Worm (Caenorhabditis elegans) whole organism, young adult: ENCODE data around the gene F09A5.2.

Source experiments
- B0035.1 ChIP-seq: sonication (generic microtip); optimal IDR thresholded peaks from 2 replicates; lab custom pipeline; 2016; ENCODE audit warnings: missing genetic modification characterization, mild to moderate bottlenecking, missing compliant biosample characterization, missing genotype, missing genetic modification reagents
- B0261.1 ChIP-seq: sonication (generic microtip); optimal IDR thresholded peaks from 2 replicates; lab custom pipeline; 2016; ENCODE audit warnings: mild to moderate bottlenecking, missing genetic modification characterization, moderate library complexity, missing compliant biosample characterization
- F33H1.4 ChIP-seq: fragments of 200-800 bp; sonication (Bioruptor generic); IDR thresholded peaks from 2 replicates; pipeline ENCODE4 v1.3.6; 2022; ENCODE audit warnings: missing genetic modification reagents, missing genetic modification characterization, missing compliant biosample characterization
- F52B5.7 ChIP-seq: sonication (generic microtip); optimal IDR thresholded peaks from 2 replicates; lab custom pipeline; 2016; ENCODE audit warnings: mild to moderate bottlenecking, missing genetic modification characterization, missing compliant biosample characterization
- F57C9.4 ChIP-seq: sonication (generic microtip); optimal IDR thresholded peaks from 2 replicates; lab custom pipeline; 2017; ENCODE audit warnings: mild to moderate bottlenecking, missing genetic modification characterization, missing compliant biosample characterization
- K11D2.4 ChIP-seq: fragments of 200-800 bp; sonication (Bioruptor generic); IDR thresholded peaks from 2 replicates; pipeline ENCODE4 v1.3.6; 2022; ENCODE audit warnings: missing genetic modification reagents, missing genetic modification characterization, missing compliant biosample characterization
- Y53G8AR.9 ChIP-seq: fragments of 200-800 bp; sonication (Bioruptor generic); conservative IDR thresholded peaks from 2 replicates; pipeline ENCODE4 v1.3.6; 2022; ENCODE audit warnings: missing genetic modification reagents, missing genetic modification characterization, missing compliant biosample characterization
- Y56A3A.18 ChIP-seq: fragments of 200-800 bp; sonication (Bioruptor generic); IDR thresholded peaks from 2 replicates; pipeline ENCODE4 v1.3.6; 2022; ENCODE audit warnings: missing genetic modification reagents, missing genetic modification characterization, missing compliant biosample characterization
- akir-1 ChIP-seq: fragments of 200-800 bp; sonication (Bioruptor generic); optimal IDR thresholded peaks from 2 replicates; lab custom pipeline; 2018; ENCODE audit warnings: mild to moderate bottlenecking, missing genetic modification characterization, moderate library complexity, missing compliant biosample characterization
- aptf-2 ChIP-seq: fragments of 200-800 bp; sonication (Bioruptor generic); conservative IDR thresholded peaks from 2 replicates; pipeline ENCODE4 v1.3.6; 2022; ENCODE audit warnings: missing genetic modification reagents, missing genetic modification characterization, missing compliant biosample characterization
- athp-1 ChIP-seq: sonication (generic microtip); optimal IDR thresholded peaks from 2 replicates; lab custom pipeline; 2017; ENCODE audit warnings: mild to moderate bottlenecking, missing genetic modification characterization, missing compliant biosample characterization
- attf-3 ChIP-seq: fragments of 200-800 bp; sonication (Bioruptor generic); conservative IDR thresholded peaks from 2 replicates; pipeline ENCODE4 v1.3.6; 2022; ENCODE audit warnings: missing genetic modification reagents, missing genetic modification characterization, missing compliant biosample characterization
- ccch-3 ChIP-seq: fragments of 200-800 bp; sonication (Bioruptor generic); optimal IDR thresholded peaks from 2 replicates; lab custom pipeline; 2018; ENCODE audit warnings: mild to moderate bottlenecking, missing genetic modification characterization, missing compliant biosample characterization
- cebp-2 ChIP-seq: fragments of 200-800 bp; sonication (Bioruptor generic); IDR thresholded peaks from 2 replicates; pipeline ENCODE4 v1.3.6; 2022; ENCODE audit warnings: missing genetic modification characterization, missing compliant biosample characterization
- ceh-79 ChIP-seq: sonication (generic microtip); optimal IDR thresholded peaks from 2 replicates; lab custom pipeline; 2017; ENCODE audit warnings: mild to moderate bottlenecking, missing genetic modification characterization, missing compliant biosample characterization
- ceh-91 ChIP-seq: fragments of 200-800 bp; sonication (Bioruptor generic); IDR thresholded peaks from 2 replicates; pipeline ENCODE4 v1.3.6; 2022; ENCODE audit warnings: missing genetic modification reagents, missing genetic modification characterization, missing compliant biosample characterization
- chd-7 ChIP-seq: sonication (generic microtip); optimal IDR thresholded peaks from 2 replicates; lab custom pipeline; 2016; ENCODE audit warnings: mild to moderate bottlenecking, missing genetic modification characterization, moderate library complexity, missing compliant biosample characterization
- die-1 ChIP-seq: sonication (generic microtip); optimal IDR thresholded peaks from 2 replicates; lab custom pipeline; 2016; ENCODE audit warnings: missing genotype, mild to moderate bottlenecking, missing genetic modification characterization, missing compliant biosample characterization
- dox-1 ChIP-seq: fragments of 200-800 bp; sonication (Bioruptor generic); IDR thresholded peaks from 2 replicates; pipeline ENCODE4 v1.3.6; 2022; ENCODE audit warnings: missing genetic modification reagents, missing genetic modification characterization, missing compliant biosample characterization
- dpl-1 ChIP-seq: fragments of 150-350 bp; optimal IDR thresholded peaks from 2 replicates; lab custom pipeline; 2014; ENCODE audit warnings: missing biosample characterization, missing genetic modification reagents, missing genetic modification characterization
- efl-1 ChIP-seq: fragments of 150-350 bp; optimal IDR thresholded peaks from 2 replicates; lab custom pipeline; 2014; ENCODE audit warnings: missing biosample characterization, missing genetic modification reagents, missing genetic modification characterization
- egrh-3 ChIP-seq: fragments of 200-800 bp; sonication (Bioruptor generic); IDR thresholded peaks from 2 replicates; pipeline ENCODE4 v1.3.6; 2022; ENCODE audit warnings: missing genetic modification reagents, missing genetic modification characterization, missing compliant biosample characterization
- ets-4 ChIP-seq: fragments of 200-800 bp; sonication (Bioruptor generic); optimal IDR thresholded peaks from 2 replicates; lab custom pipeline; 2018; ENCODE audit warnings: mild to moderate bottlenecking, missing genetic modification characterization, missing compliant biosample characterization
- fkh-3 ChIP-seq: sonication (generic microtip); optimal IDR thresholded peaks from 2 replicates; lab custom pipeline; 2016; ENCODE audit warnings: mild to moderate bottlenecking, missing genetic modification characterization, missing compliant biosample characterization
- gei-17 ChIP-seq: fragments of 200-800 bp; sonication (Bioruptor generic); optimal IDR thresholded peaks from 2 replicates; lab custom pipeline; 2018; ENCODE audit warnings: mild to moderate bottlenecking, missing genetic modification characterization, missing compliant biosample characterization
- hlh-26 ChIP-seq: fragments of 200-800 bp; sonication (Bioruptor generic); conservative IDR thresholded peaks from 2 replicates; pipeline ENCODE4 v1.3.6; 2022; ENCODE audit warnings: missing genetic modification reagents, missing genetic modification characterization, missing compliant biosample characterization
- hmg-20 ChIP-seq: fragments of 200-800 bp; sonication (Bioruptor generic); IDR thresholded peaks from 2 replicates; pipeline ENCODE4 v1.3.6; 2022; ENCODE audit warnings: missing genetic modification reagents, missing genetic modification characterization, missing compliant biosample characterization
- hrde-1 ChIP-seq: sonication (generic microtip); optimal IDR thresholded peaks from 2 replicates; lab custom pipeline; 2016; ENCODE audit warnings: missing genetic modification characterization, mild to moderate bottlenecking, missing compliant biosample characterization, moderate library complexity, missing genotype, missing genetic modification reagents, borderline replicate concordance
- let-526 ChIP-seq: fragments of 200-800 bp; sonication (Bioruptor generic); IDR thresholded peaks from 2 replicates; pipeline ENCODE4 v1.3.6; 2022; ENCODE audit warnings: missing genetic modification reagents, missing genetic modification characterization, missing compliant biosample characterization
- lin-26 ChIP-seq: fragments of 200-800 bp; sonication (Bioruptor generic); IDR thresholded peaks from 2 replicates; pipeline ENCODE4 v1.3.6; 2022; ENCODE audit warnings: missing genetic modification reagents, missing genetic modification characterization, missing compliant biosample characterization
- lin-54 ChIP-seq: fragments of 200-800 bp; sonication (Bioruptor generic); optimal IDR thresholded peaks from 2 replicates; lab custom pipeline; 2018; ENCODE audit warnings: mild to moderate bottlenecking, missing genetic modification characterization, missing compliant biosample characterization
- lsl-1 ChIP-seq: fragments of 200-800 bp; sonication (Bioruptor generic); optimal IDR thresholded peaks from 2 replicates; lab custom pipeline; 2018; ENCODE audit warnings: mild to moderate bottlenecking, missing genetic modification characterization, moderate library complexity, missing compliant biosample characterization
- madf-10 ChIP-seq: sonication (generic microtip); optimal IDR thresholded peaks from 2 replicates; lab custom pipeline; 2016; ENCODE audit warnings: mild to moderate bottlenecking, missing genetic modification characterization, missing compliant biosample characterization
- madf-3 ChIP-seq: fragments of 200-800 bp; sonication (Bioruptor generic); IDR thresholded peaks from 2 replicates; pipeline ENCODE4 v1.3.6; 2022; ENCODE audit warnings: missing genetic modification reagents, missing genetic modification characterization, missing compliant biosample characterization
- madf-6 ChIP-seq: fragments of 200-800 bp; sonication (Bioruptor generic); IDR thresholded peaks from 2 replicates; pipeline ENCODE4 v1.3.6; 2022; ENCODE audit warnings: missing genetic modification reagents, missing genetic modification characterization, missing compliant biosample characterization
- madf-8 ChIP-seq: fragments of 200-800 bp; sonication (Bioruptor generic); conservative IDR thresholded peaks from 2 replicates; pipeline ENCODE4 v1.3.6; 2022; ENCODE audit warnings: missing genetic modification reagents, missing genetic modification characterization, missing compliant biosample characterization
- mxl-1 ChIP-seq: sonication (generic microtip); optimal IDR thresholded peaks from 2 replicates; lab custom pipeline; 2016; ENCODE audit warnings: missing genetic modification characterization, missing compliant biosample characterization
- nfyb-1 ChIP-seq: fragments of 200-800 bp; sonication (Bioruptor generic); IDR thresholded peaks from 2 replicates; pipeline ENCODE4 v1.3.6; 2022; ENCODE audit warnings: missing genetic modification reagents, missing genetic modification characterization, missing compliant biosample characterization
- nhr-179 ChIP-seq: sonication (generic microtip); optimal IDR thresholded peaks from 2 replicates; lab custom pipeline; 2016; ENCODE audit warnings: mild to moderate bottlenecking, missing genetic modification characterization, missing compliant biosample characterization
- nhr-27 ChIP-seq: fragments of 200-800 bp; sonication (Bioruptor generic); optimal IDR thresholded peaks from 2 replicates; lab custom pipeline; 2018; ENCODE audit warnings: mild to moderate bottlenecking, missing genetic modification characterization, moderate library complexity, missing compliant biosample characterization
- rcor-1 ChIP-seq: fragments of 200-800 bp; sonication (Bioruptor generic); IDR thresholded peaks from 2 replicates; pipeline ENCODE4 v1.3.6; 2022; ENCODE audit warnings: missing genetic modification reagents, missing genetic modification characterization, missing compliant biosample characterization
- rec-8 ChIP-seq, 2 experiments: sonication (generic microtip); optimal IDR thresholded peaks; 2 replicates each; lab custom pipeline; 2016; ENCODE audit warnings: mild to moderate bottlenecking in 2 of 2, missing genetic modification characterization in 2 of 2, missing genetic modification reagents in 2 of 2, missing genotype in 2 of 2, missing biosample characterization in 1 of 2, missing compliant biosample characterization in 1 of 2, moderate library complexity in 1 of 2
- sea-2 ChIP-seq: fragments of 200-800 bp; sonication (Bioruptor generic); IDR thresholded peaks from 2 replicates; pipeline ENCODE4 v1.3.6; 2022; ENCODE audit warnings: missing genetic modification characterization, missing compliant biosample characterization
- snpc-1.3 ChIP-seq: sonication (generic microtip); optimal IDR thresholded peaks from 2 replicates; lab custom pipeline; 2017; ENCODE audit warnings: missing genetic modification characterization, mild to moderate bottlenecking, missing compliant biosample characterization, antibody characterized with exemption, moderate library complexity, missing genotype, missing genetic modification reagents; ENCODE audit not compliant: insufficient read depth
- snpc-4 ChIP-seq, 5 experiments: fragments of 150-350 bp in 1 of 5; sonication (generic microtip) in 4 of 5; optimal IDR thresholded peaks; 2 replicates each; lab custom pipeline; 2014 to 2018; ENCODE audit warnings: missing genetic modification characterization in 5 of 5, missing biosample characterization in 3 of 5, antibody characterized with exemption in 2 of 5, mild to moderate bottlenecking in 2 of 5, missing compliant biosample characterization in 2 of 5, missing genotype in 2 of 5, moderate library complexity in 2 of 5, missing genetic modification reagents in 1 of 5
- unc-62 ChIP-seq: fragments of 150-350 bp; optimal IDR thresholded peaks from 2 replicates; lab custom pipeline; 2014; ENCODE audit warnings: missing biosample characterization, missing genetic modification reagents, missing genetic modification characterization
- zim-3 ChIP-seq: sonication (generic microtip); optimal IDR thresholded peaks from 2 replicates; lab custom pipeline; 2017; ENCODE audit warnings: mild to moderate bottlenecking, missing genetic modification characterization, moderate library complexity, missing compliant biosample characterization

F09A5.2 gene

DNA sequence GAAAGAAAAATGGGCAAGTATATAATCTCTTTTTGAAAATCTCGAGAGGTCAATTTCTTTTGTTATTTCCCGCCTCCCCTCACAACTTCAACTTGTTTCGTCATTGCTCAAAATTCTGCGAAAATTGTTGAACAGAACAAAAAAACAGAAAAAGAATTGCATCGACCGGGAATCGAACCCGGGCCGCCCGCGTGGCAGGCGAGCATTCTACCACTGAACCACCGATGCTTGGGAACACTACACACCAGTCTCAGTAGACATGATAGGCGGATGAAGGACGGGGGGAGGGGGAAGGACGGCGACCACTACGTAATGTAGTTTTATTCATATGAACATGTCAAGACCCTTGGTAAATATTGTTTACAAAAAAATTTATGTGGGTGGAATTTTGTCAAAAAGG, 13.8 kb upstream of the F09A5.2 start (continued):
- TF ChIP-seq nhr-179 (tag; lab: Kevin White, UChicago) (no peak), chd-7 (tag; lab: Kevin White, UChicago) (peak; percentile 90), lin-54 (GFP tag; lab: Kevin White, UChicago) (no peak), rcor-1 (GFP tag; lab: Robert Waterston, UW) (peak; percentile 65; the same call in 1 of the 2 replicates), F33H1.4 (GFP tag; lab: Robert Waterston, UW) (no peak), attf-3 (peak; percentile 56; the same call in 1 of the 2 replicates), unc-62 (GFP tag; lab: Kevin White, UChicago) (no peak), F52B5.7 (tag; lab: Kevin White, UChicago) (peak; percentile 77), gei-17 (GFP tag; lab: Kevin White, UChicago) (peak; percentile 33), hlh-26 (no peak), nfyb-1 (GFP tag; lab: Robert Waterston, UW) (no peak; the same call in 1 of the 2 replicates), snpc-4 (GFP tag; optimal IDR thresholded peaks at IDR 0.05; lab: Kevin White, UChicago) (peak; percentile 65), snpc-4 (tag; optimal IDR thresholded peaks at IDR 0.05; lab: Kevin White, UChicago) (peak in 1 of 4 experiments; percentile 79), aptf-2 (0 out of 2 replicates have a peak, but pooled peaks have one; percentile 46), athp-1 (tag; lab: Kevin White, UChicago) (no peak), F57C9.4 (tag; lab: Kevin White, UChicago) (no peak), Y56A3A.18 (GFP tag; lab: Robert Waterston, UW) (peak; percentile 82), mxl-1 (tag; lab: Kevin White, UChicago) (peak; percentile 21), ccch-3 (GFP tag; lab: Kevin White, UChicago) (no peak), B0261.1 (peak; percentile 98), madf-8 (GFP tag; lab: Robert Waterston, UW) (no peak), dpl-1 (GFP tag; lab: Kevin White, UChicago) (no peak), let-526 (GFP tag; lab: Robert Waterston, UW) (peak; percentile 56; the same call in 1 of the 2 replicates), ets-4 (peak; percentile 84), B0035.1 (no peak), egrh-3 (GFP tag; lab: Robert Waterston, UW) (peak; percentile 38; the same call in 1 of the 2 replicates), madf-3 (GFP tag; lab: Robert Waterston, UW) (peak; percentile 75), sea-2 (GFP tag; lab: Robert Waterston, UW) (0 out of 2 replicates have a peak, but pooled peaks have one; percentile 61), ceh-91 (GFP tag; lab: Robert Waterston, UW) (no peak), Y53G8AR.9 (GFP tag; lab: Robert Waterston, UW) (no peak; the same call in 1 of the 2 replicates), snpc-1.3 (tag; lab: Kevin White, UChicago) (peak; percentile 92), ceh-79 (tag; lab: Kevin White, UChicago) (peak; percentile 67), lsl-1 (GFP tag; lab: Kevin White, UChicago) (no peak), akir-1 (peak; percentile 47), rec-8 (tag; optimal IDR thresholded peaks at IDR 0.05; lab: Kevin White, UChicago) (peak; percentile 9 to 46), nhr-27 (peak; percentile 58), fkh-3 (tag; lab: Kevin White, UChicago) (no peak), hmg-20 (GFP tag; lab: Robert Waterston, UW) (peak; percentile 69; the same call in 1 of the 2 replicates), die-1 (tag; lab: Kevin White, UChicago) (no peak), hrde-1 (tag; lab: Kevin White, UChicago) (no peak), lin-26 (GFP tag; lab: Robert Waterston, UW) (no peak; the same call in none of the 2 replicates), dox-1 (GFP tag; lab: Robert Waterston, UW) (no peak), cebp-2 (GFP tag; lab: Robert Waterston, UW) (no peak), zim-3 (tag; lab: Kevin White, UChicago) (peak; percentile 86), efl-1 (no peak), K11D2.4 (peak; percentile 44; the same call in 1 of the 2 replicates), madf-10 (tag; lab: Kevin White, UChicago) (peak; percentile 46), madf-6 (GFP tag; lab: Robert Waterston, UW) (no peak)
